Fruit fly (Drosophila melanogaster) whole organism, embryonic: ENCODE data around the gene svr.

Experiments
- Abd-B ChIP-seq: fragments of 200-800 bp; sonication (Bioruptor generic); optimal IDR thresholded peaks from 2 replicates; lab custom pipeline; 2018; ENCODE audit warnings: missing biosample characterization, mild to moderate bottlenecking, missing genetic modification characterization, moderate library complexity
- C15 ChIP-seq: fragments of 200-800 bp; sonication (Bioruptor generic); IDR thresholded peaks from 3 replicates; pipeline ENCODE4 v1.3.6; 2022; ENCODE audit warnings: missing biosample characterization, missing genetic modification characterization
- CG11456 ChIP-seq: fragments of 200-800 bp; sonication (Bioruptor generic); IDR thresholded peaks from 3 replicates; pipeline ENCODE4 v1.3.6; 2022; ENCODE audit warnings: missing biosample characterization, missing genetic modification characterization
- CG12744 ChIP-seq: fragments of 200-800 bp; sonication (Bioruptor generic); optimal IDR thresholded peaks from 2 replicates; lab custom pipeline; 2016; ENCODE audit warnings: missing biosample characterization, missing genetic modification characterization
- CG13894 ChIP-seq: fragments of 200-800 bp; sonication (Bioruptor generic); optimal IDR thresholded peaks from 3 replicates; lab custom pipeline; 2018; ENCODE audit warnings: missing biosample characterization, mild to moderate bottlenecking, missing genetic modification characterization, moderate library complexity
- CG15073 ChIP-seq: fragments of 200-800 bp; sonication (Bioruptor generic); optimal IDR thresholded peaks from 2 replicates; lab custom pipeline; 2016; ENCODE audit warnings: missing biosample characterization, missing genetic modification characterization
- CG17186 ChIP-seq: fragments of 200-800 bp; sonication (Bioruptor generic); optimal IDR thresholded peaks from 3 replicates; lab custom pipeline; 2017; ENCODE audit warnings: missing biosample characterization, missing genetic modification reagents, missing genetic modification characterization
- CG17361 ChIP-seq: fragments of 200-800 bp; sonication (Bioruptor generic); IDR thresholded peaks from 3 replicates; pipeline ENCODE4 v1.3.6; 2022; ENCODE audit warnings: missing biosample characterization, missing genetic modification characterization
- CG17802 ChIP-seq: fragments of 200-800 bp; sonication (Bioruptor generic); optimal IDR thresholded peaks from 2 replicates; lab custom pipeline; 2018; ENCODE audit warnings: missing biosample characterization, mild to moderate bottlenecking, missing genetic modification characterization, moderate library complexity
- CG2678 ChIP-seq: fragments of 200-800 bp; sonication (Bioruptor generic); optimal IDR thresholded peaks from 3 replicates; lab custom pipeline; 2019; ENCODE audit warnings: missing biosample characterization, mild to moderate bottlenecking, missing genetic modification characterization, moderate library complexity
- CG2712 ChIP-seq: fragments of 200-800 bp; optimal IDR thresholded peaks from 3 replicates; lab custom pipeline; 2019; ENCODE audit warnings: missing biosample characterization, mild to moderate bottlenecking, missing genetic modification characterization, moderate library complexity
- CG2875 ChIP-seq: fragments of 200-800 bp; sonication (Bioruptor generic); optimal IDR thresholded peaks from 2 replicates; lab custom pipeline; 2017; ENCODE audit warnings: missing biosample characterization, mild to moderate bottlenecking, missing genetic modification characterization, missing genetic modification reagents
- CG30403 ChIP-seq: fragments of 200-800 bp; sonication (Bioruptor generic); optimal IDR thresholded peaks from 3 replicates; lab custom pipeline; 2016; ENCODE audit warnings: missing biosample characterization, missing genetic modification characterization
- CG33213 ChIP-seq: fragments of 200-800 bp; sonication (Bioruptor generic); optimal IDR thresholded peaks from 3 replicates; lab custom pipeline; 2016; ENCODE audit warnings: missing biosample characterization, missing genetic modification characterization
- CG3847 ChIP-seq: fragments of 200-800 bp; sonication (Bioruptor generic); IDR thresholded peaks from 2 replicates; pipeline ENCODE4 v1.3.6; 2022; ENCODE audit warnings: missing biosample characterization, missing genetic modification characterization
- CG3995 ChIP-seq: fragments of 200-800 bp; sonication (Bioruptor generic); optimal IDR thresholded peaks from 3 replicates; lab custom pipeline; 2016; ENCODE audit warnings: missing biosample characterization, missing genetic modification characterization
- CG4404 ChIP-seq: fragments of 200-800 bp; sonication (Bioruptor generic); IDR thresholded peaks from 2 replicates; pipeline ENCODE4 v1.3.6; 2022; ENCODE audit warnings: missing biosample characterization, missing genetic modification characterization
- CG4617 ChIP-seq: fragments of 200-800 bp; sonication (Bioruptor generic); optimal IDR thresholded peaks from 3 replicates; lab custom pipeline; 2016; ENCODE audit warnings: missing biosample characterization, missing genetic modification characterization, borderline replicate concordance
- CG5245 ChIP-seq: fragments of 200-800 bp; sonication (Bioruptor generic); optimal IDR thresholded peaks from 3 replicates; lab custom pipeline; 2016; ENCODE audit warnings: missing biosample characterization, missing genetic modification characterization
- CG7271 ChIP-seq: fragments of 200-800 bp; sonication (Bioruptor generic); optimal IDR thresholded peaks from 2 replicates; lab custom pipeline; 2018; ENCODE audit warnings: missing biosample characterization, mild to moderate bottlenecking, missing genetic modification characterization, moderate library complexity
- CG7556 ChIP-seq: fragments of 200-800 bp; sonication (Bioruptor generic); optimal IDR thresholded peaks from 2 replicates; lab custom pipeline; 2017; ENCODE audit warnings: missing biosample characterization, mild to moderate bottlenecking, missing genetic modification characterization
- CG8290 ChIP-seq, 3 experiments: fragments of 200-800 bp; sonication (Bioruptor generic); optimal IDR thresholded peaks; 2 replicates each; lab custom pipeline; 2016 to 2019; ENCODE audit warnings: missing biosample characterization in 3 of 3, missing genetic modification characterization in 3 of 3, mild to moderate bottlenecking in 2 of 3, moderate library complexity in 1 of 3
- CG8765 ChIP-seq: fragments of 200-800 bp; sonication (Bioruptor generic); IDR thresholded peaks from 2 replicates; pipeline ENCODE4 v1.3.6; 2022; ENCODE audit warnings: missing biosample characterization, missing genetic modification characterization
- CG9727 ChIP-seq: fragments of 200-800 bp; sonication (Bioruptor generic); optimal IDR thresholded peaks from 3 replicates; lab custom pipeline; 2017; ENCODE audit warnings: missing biosample characterization, mild to moderate bottlenecking, missing genetic modification characterization
- CTCF ChIP-seq: fragments of 200-800 bp; sonication (Bioruptor generic); optimal IDR thresholded peaks from 2 replicates; lab custom pipeline; 2017; ENCODE audit warnings: missing biosample characterization, mild to moderate bottlenecking, missing genetic modification characterization, moderate library complexity
- Dbx ChIP-seq: fragments of 200-800 bp; sonication (Bioruptor generic); IDR thresholded peaks from 3 replicates; pipeline ENCODE4 v1.3.6; 2022; ENCODE audit warnings: missing biosample characterization, missing genetic modification characterization
- Dp ChIP-seq: fragments of 200-800 bp; sonication (Bioruptor generic); optimal IDR thresholded peaks from 2 replicates; lab custom pipeline; 2018; ENCODE audit warnings: missing biosample characterization, mild to moderate bottlenecking, missing genetic modification characterization, moderate library complexity
- Drgx ChIP-seq: fragments of 200-800 bp; sonication (Bioruptor generic); IDR thresholded peaks from 2 replicates; pipeline ENCODE4 v1.3.6; 2022; ENCODE audit warnings: missing biosample characterization, missing genetic modification characterization
- MTF-1 ChIP-seq: fragments of 200-800 bp; sonication (Bioruptor generic); optimal IDR thresholded peaks from 2 replicates; lab custom pipeline; 2018; ENCODE audit warnings: missing biosample characterization, mild to moderate bottlenecking, missing genetic modification characterization, borderline replicate concordance
- Med ChIP-seq: fragments of 200-800 bp; sonication (Bioruptor generic); peaks from one replicate; lab custom pipeline; 2016; ENCODE audit warnings: missing biosample characterization, missing genetic modification characterization, mild to moderate bottlenecking, inconsistent platforms, moderate library complexity
- Meics ChIP-seq: fragments of 200-800 bp; sonication (Bioruptor generic); optimal IDR thresholded peaks from 2 replicates; lab custom pipeline; 2017; ENCODE audit warnings: missing biosample characterization, mild to moderate bottlenecking, missing genetic modification characterization
- Oli ChIP-seq: fragments of 200-800 bp; sonication (Bioruptor generic); optimal IDR thresholded peaks from 2 replicates; lab custom pipeline; 2018; ENCODE audit warnings: missing biosample characterization, mild to moderate bottlenecking, missing genetic modification characterization, moderate library complexity
- Rfx ChIP-seq: fragments of 200-800 bp; sonication (Bioruptor generic); IDR thresholded peaks from 2 replicates; pipeline ENCODE4 v1.3.6; 2022; ENCODE audit warnings: missing biosample characterization, missing genetic modification characterization
- Sox100B ChIP-seq: fragments of 200-800 bp; sonication (Bioruptor generic); optimal IDR thresholded peaks from 3 replicates; lab custom pipeline; 2018; ENCODE audit warnings: missing biosample characterization, mild to moderate bottlenecking, missing genetic modification characterization
- cas ChIP-seq: fragments of 200-800 bp; sonication (Bioruptor generic); IDR thresholded peaks from 2 replicates; pipeline ENCODE4 v1.3.6; 2022; ENCODE audit warnings: missing biosample characterization, missing genetic modification characterization
- chn ChIP-seq: fragments of 200-800 bp; sonication (Bioruptor generic); optimal IDR thresholded peaks from 2 replicates; lab custom pipeline; 2016; ENCODE audit warnings: missing biosample characterization, missing genetic modification characterization
- crp ChIP-seq, 2 experiments: fragments of 200-800 bp; sonication (Bioruptor generic); optimal IDR thresholded peaks; 2 replicates in 1 of 2; 3 replicates in 1 of 2; lab custom pipeline; 2017; ENCODE audit warnings: missing biosample characterization in 2 of 2, missing genetic modification characterization in 2 of 2, mild to moderate bottlenecking in 1 of 2, moderate library complexity in 1 of 2
- dmrt11E ChIP-seq: fragments of 200-800 bp; sonication (Bioruptor generic); optimal IDR thresholded peaks from 3 replicates; lab custom pipeline; 2018; ENCODE audit warnings: missing biosample characterization, mild to moderate bottlenecking, missing genetic modification characterization, moderate library complexity
- ftz-f1 ChIP-seq: fragments of 200-800 bp; sonication (Bioruptor generic); optimal IDR thresholded peaks from 2 replicates; lab custom pipeline; 2016; ENCODE audit warnings: missing biosample characterization, missing genetic modification characterization
- gce ChIP-seq: fragments of 200-800 bp; sonication (Bioruptor generic); IDR thresholded peaks from 3 replicates; pipeline ENCODE4 v1.3.6; 2022; ENCODE audit warnings: missing biosample characterization, missing genetic modification characterization
- gfzf ChIP-seq: fragments of 200-800 bp; sonication (Bioruptor generic); optimal IDR thresholded peaks from 2 replicates; lab custom pipeline; 2016; ENCODE audit warnings: missing biosample characterization, mild to moderate bottlenecking, missing genetic modification characterization, moderate library complexity
- grn ChIP-seq: fragments of 200-800 bp; sonication (Bioruptor generic); optimal IDR thresholded peaks from 3 replicates; lab custom pipeline; 2017; ENCODE audit warnings: missing biosample characterization, missing genetic modification characterization
- kni ChIP-seq: fragments of 200-800 bp; sonication (Bioruptor generic); optimal IDR thresholded peaks from 3 replicates; lab custom pipeline; 2017; ENCODE audit warnings: mild to moderate bottlenecking, missing biosample characterization, missing genetic modification reagents, missing genetic modification characterization
- oc ChIP-seq: fragments of 200-800 bp; sonication (Bioruptor generic); optimal IDR thresholded peaks from 2 replicates; lab custom pipeline; 2018; ENCODE audit warnings: missing biosample characterization, mild to moderate bottlenecking, missing genetic modification characterization, moderate library complexity
- salm ChIP-seq: fragments of 200-800 bp; sonication (Bioruptor generic); optimal IDR thresholded peaks from 2 replicates; lab custom pipeline; 2018; ENCODE audit warnings: missing biosample characterization, mild to moderate bottlenecking, missing genetic modification characterization
- sd ChIP-seq: fragments of 200-800 bp; sonication (Bioruptor generic); optimal IDR thresholded peaks from 3 replicates; lab custom pipeline; 2018; ENCODE audit warnings: missing biosample characterization, mild to moderate bottlenecking, missing genetic modification characterization, moderate library complexity
- tap ChIP-seq: fragments of 200-800 bp; optimal IDR thresholded peaks from 3 replicates; lab custom pipeline; 2019; ENCODE audit warnings: missing biosample characterization, mild to moderate bottlenecking, missing genetic modification characterization, moderate library complexity
- wor ChIP-seq: fragments of 200-800 bp; sonication (Bioruptor generic); IDR thresholded peaks from 2 replicates; pipeline ENCODE4 v1.3.6; 2022; ENCODE audit warnings: missing biosample characterization, missing genetic modification characterization
- zf30C ChIP-seq: fragments of 200-800 bp; sonication (Bioruptor generic); optimal IDR thresholded peaks from 3 replicates; lab custom pipeline; 2018; ENCODE audit warnings: missing biosample characterization, mild to moderate bottlenecking, missing genetic modification characterization

The svr gene

DNA sequence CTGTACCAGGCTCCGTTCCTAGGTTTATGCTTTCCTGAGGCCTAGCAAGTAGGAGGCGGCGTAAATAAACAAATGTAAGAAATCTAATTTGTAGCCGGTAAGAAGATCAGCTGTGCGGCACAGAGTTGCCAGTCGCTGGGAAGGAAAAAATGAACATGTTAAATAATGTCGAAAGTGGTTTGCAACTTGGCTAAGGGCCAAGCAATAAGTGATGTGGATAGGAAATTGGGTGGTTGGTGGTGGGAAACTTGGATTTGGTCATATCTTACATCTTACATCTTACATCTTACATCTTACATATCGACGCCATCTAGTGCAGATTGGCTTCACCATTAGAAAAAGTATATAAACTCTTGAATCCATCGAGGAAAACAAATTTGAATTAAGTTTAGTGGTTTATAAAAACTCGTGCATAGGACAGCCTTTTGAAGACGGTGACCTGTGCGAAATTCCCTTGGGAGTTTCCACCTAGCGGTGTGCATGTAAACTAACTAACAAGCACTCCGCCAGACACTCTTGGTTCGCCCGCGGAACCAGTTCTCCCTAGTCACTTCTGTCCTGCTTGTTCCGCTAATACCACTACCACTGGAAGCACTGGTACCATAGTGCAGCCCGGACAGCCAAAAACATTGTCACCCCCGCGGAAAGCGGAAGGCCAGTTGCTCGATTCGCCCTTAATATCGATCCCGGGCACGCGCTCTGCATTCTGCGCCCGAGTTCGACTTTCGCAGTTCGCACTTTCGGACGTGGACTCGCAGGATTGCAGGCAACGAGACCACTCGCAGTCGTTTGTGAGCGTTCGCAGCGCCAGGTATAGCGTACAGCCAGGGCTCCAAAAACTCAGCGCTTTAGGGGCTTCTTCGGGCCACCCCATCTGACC lies 33.7 kb downstream of the svr start, which contains the start of the genes CG4293 and Appl (continued):
- TF ChIP-seq CG8290 (GFP tag; optimal IDR thresholded peaks at IDR 0.05; lab: Kevin White, UChicago) (peak; percentile 11), CG8290 (tag; optimal IDR thresholded peaks at IDR 0.05; lab: Kevin White, UChicago) (peak; percentile 9 to 76), ftz-f1 (GFP tag; lab: Kevin White, UChicago) (no peak), MTF-1 (GFP tag; lab: Kevin White, UChicago) (no peak), CG4404 (GFP tag; lab: Robert Waterston, UW) (no peak), CG2875 (no peak), gfzf (GFP tag; lab: Kevin White, UChicago) (peak; percentile 88), Dbx (GFP tag; lab: Robert Waterston, UW) (no peak), CG8765 (GFP tag; lab: Robert Waterston, UW) (no peak), CG3847 (GFP tag; lab: Robert Waterston, UW) (peak; percentile 43; the same call in 1 of the 2 replicates), CG11456 (GFP tag; lab: Robert Waterston, UW) (no peak), sd (tag; lab: Kevin White, UChicago) (no peak), Meics (no peak), Abd-B (GFP tag; lab: Kevin White, UChicago) (no peak), CG3995 (GFP tag; lab: Kevin White, UChicago) (no peak), CG7556 (no peak), Oli (tag; lab: Kevin White, UChicago) (no peak), Med (GFP tag; lab: Kevin White, UChicago) (peak; percentile 42), CG17802 (tag; lab: Kevin White, UChicago) (no peak), CG2678 (tag; lab: Kevin White, UChicago) (no peak), salm (no peak), Sox100B (no peak), Drgx (no peak), zf30C (GFP tag; lab: Kevin White, UChicago) (no peak), CG17361 (GFP tag; lab: Robert Waterston, UW) (no peak), kni (no peak), tap (no peak), wor (GFP tag; lab: Robert Waterston, UW) (no peak), oc (tag; lab: Kevin White, UChicago) (no peak), grn (GFP tag; lab: Kevin White, UChicago) (no peak), CG7271 (no peak), CG33213 (GFP tag; lab: Kevin White, UChicago) (no peak), CTCF (GFP tag; lab: Kevin White, UChicago) (peak; percentile 95), CG13894 (tag; lab: Kevin White, UChicago) (no peak), CG9727 (GFP tag; lab: Kevin White, UChicago) (no peak), CG12744 (GFP tag; lab: Kevin White, UChicago) (no peak), CG15073 (no peak), CG30403 (GFP tag; lab: Kevin White, UChicago) (no peak), CG5245 (GFP tag; lab: Kevin White, UChicago) (no peak), Rfx (GFP tag; lab: Robert Waterston, UW) (no peak), CG2712 (tag; lab: Kevin White, UChicago) (peak; percentile 31), cas (GFP tag; lab: Robert Waterston, UW) (no peak), C15 (GFP tag; lab: Robert Waterston, UW) (no peak), gce (GFP tag; lab: Robert Waterston, UW) (no peak), Dp (GFP tag; lab: Kevin White, UChicago) (peak; percentile 16), CG4617 (GFP tag; lab: Kevin White, UChicago) (no peak), dmrt11E (no peak), chn (GFP tag; lab: Kevin White, UChicago) (no peak), CG17186 (GFP tag; lab: Kevin White, UChicago) (no peak), crp (GFP tag; optimal IDR thresholded peaks at IDR 0.05; lab: Kevin White, UChicago) (peak; percentile 57 to 96)
